Worm (Caenorhabditis elegans) whole organism, L4 larva: ENCODE data around the gene F27E5.3.

Experiments
- F44E2.7 ChIP-seq: fragments of 200-800 bp; sonication (Bioruptor generic); IDR thresholded peaks from 2 replicates; pipeline ENCODE4 v2.1.2; 2022; ENCODE audit warnings: missing genetic modification characterization, missing compliant biosample characterization
- F49E8.2 ChIP-seq: sonication (generic microtip); optimal IDR thresholded peaks from 2 replicates; lab custom pipeline; 2016; ENCODE audit warnings: missing compliant biosample characterization, mild to moderate bottlenecking, missing genetic modification characterization, borderline replicate concordance
- aha-1 ChIP-seq: fragments of 150-350 bp; peaks from one replicate; lab custom pipeline; 2014; ENCODE audit warnings: missing biosample characterization, missing genetic modification characterization
- ama-1 ChIP-seq: fragments of 150-350 bp; optimal IDR thresholded peaks from 2 replicates; lab custom pipeline; 2014; ENCODE audit warnings: inconsistent platforms, mixed read lengths
- ceh-20 ChIP-seq: fragments of 200-800 bp; sonication (Bioruptor generic); IDR thresholded peaks from 2 replicates; pipeline ENCODE4 v1.3.6; 2022; ENCODE audit warnings: missing genetic modification reagents, missing genetic modification characterization, missing compliant biosample characterization
- ceh-28 ChIP-seq: fragments of 150-350 bp; optimal IDR thresholded peaks from 2 replicates; lab custom pipeline; 2014; ENCODE audit warnings: missing biosample characterization, missing genetic modification reagents, missing genetic modification characterization
- ctbp-1 ChIP-seq: fragments of 200-800 bp; sonication (Bioruptor generic); IDR thresholded peaks from 2 replicates; pipeline ENCODE4 v1.3.6; 2022; ENCODE audit warnings: missing genetic modification reagents, missing genetic modification characterization, missing compliant biosample characterization
- daf-16 ChIP-seq, 3 experiments: sonication (generic microtip); optimal IDR thresholded peaks; 2 replicates each; lab custom pipeline; 2016 to 2017; ENCODE audit warnings: missing genetic modification characterization in 3 of 3, missing genetic modification reagents in 3 of 3, mild to moderate bottlenecking in 2 of 3, missing compliant biosample characterization in 2 of 3, missing biosample characterization in 1 of 3, moderate library complexity in 1 of 3
- dmd-8 ChIP-seq: fragments of 200-800 bp; sonication (Bioruptor generic); IDR thresholded peaks from 2 replicates; pipeline ENCODE4 v1.3.6; 2022; ENCODE audit warnings: missing genetic modification characterization, missing compliant biosample characterization
- dmd-9 ChIP-seq: fragments of 200-800 bp; sonication (Bioruptor generic); IDR thresholded peaks from 2 replicates; pipeline ENCODE4 v1.3.6; 2022; ENCODE audit warnings: missing genetic modification reagents, missing genetic modification characterization, missing compliant biosample characterization
- gei-8 ChIP-seq: fragments of 200-800 bp; sonication (Bioruptor generic); optimal IDR thresholded peaks from 2 replicates; lab custom pipeline; 2018; ENCODE audit warnings: mild to moderate bottlenecking, missing genetic modification characterization, missing compliant biosample characterization
- hif-1 ChIP-seq, 2 experiments: sonication (generic microtip); optimal IDR thresholded peaks; 2 replicates each; lab custom pipeline; 2016 to 2017; ENCODE audit warnings: missing compliant biosample characterization in 2 of 2, missing genetic modification characterization in 2 of 2, missing genetic modification reagents in 2 of 2, missing genotype in 2 of 2, mild to moderate bottlenecking in 1 of 2
- lin-15B ChIP-seq: fragments of 150-350 bp; sonication (generic microtip); optimal IDR thresholded peaks from 3 replicates; lab custom pipeline; 2014; ENCODE audit warnings: missing biosample characterization, missing genetic modification characterization
- lin-29 ChIP-seq: fragments of 200-800 bp; sonication (Bioruptor generic); IDR thresholded peaks from 2 replicates; pipeline ENCODE4 v1.3.6; 2022; ENCODE audit warnings: missing genetic modification reagents, missing genetic modification characterization, missing compliant biosample characterization
- lir-3 ChIP-seq: sonication (generic microtip); optimal IDR thresholded peaks from 2 replicates; lab custom pipeline; 2016; ENCODE audit warnings: mild to moderate bottlenecking, missing genetic modification characterization, missing compliant biosample characterization
- madf-9 ChIP-seq: fragments of 200-800 bp; sonication (Bioruptor generic); conservative IDR thresholded peaks from 2 replicates; pipeline ENCODE4 v1.3.6; 2022; ENCODE audit warnings: missing genetic modification reagents, missing genetic modification characterization, missing compliant biosample characterization
- mep-1 ChIP-seq: fragments of 150-350 bp; sonication (generic microtip); optimal IDR thresholded peaks from 3 replicates; lab custom pipeline; 2014; ENCODE audit warnings: missing biosample characterization, missing genetic modification characterization
- mxl-3 ChIP-seq: fragments of 200-800 bp; sonication (Bioruptor generic); optimal IDR thresholded peaks from 2 replicates; lab custom pipeline; 2018; ENCODE audit warnings: mild to moderate bottlenecking, missing genetic modification characterization, missing compliant biosample characterization
- nhr-102 ChIP-seq: sonication (generic microtip); optimal IDR thresholded peaks from 2 replicates; lab custom pipeline; 2016; ENCODE audit warnings: mild to moderate bottlenecking, missing genetic modification characterization, moderate library complexity, missing compliant biosample characterization
- nhr-11 ChIP-seq: fragments of 150-350 bp; optimal IDR thresholded peaks from 2 replicates; lab custom pipeline; 2014; ENCODE audit warnings: missing biosample characterization, missing genetic modification characterization
- nhr-42 ChIP-seq: fragments of 200-800 bp; sonication (Bioruptor generic); IDR thresholded peaks from 2 replicates; pipeline ENCODE4 v1.3.6; 2022; ENCODE audit warnings: missing genetic modification characterization, missing compliant biosample characterization
- pha-4 ChIP-seq, 2 experiments: fragments of 150-350 bp in 1 of 2; fragments of 200-800 bp in 1 of 2; sonication (Bioruptor generic) in 1 of 2; IDR thresholded peaks in 1 of 2; optimal IDR thresholded peaks in 1 of 2; 2 replicates each; pipeline versions ENCODE4 v1.3.6 to Lab custom; 2014 to 2022; ENCODE audit warnings: missing genetic modification characterization in 2 of 2, missing genetic modification reagents in 2 of 2, missing biosample characterization in 1 of 2, missing compliant biosample characterization in 1 of 2
- php-3 ChIP-seq: fragments of 200-800 bp; sonication (Bioruptor generic); IDR thresholded peaks from 2 replicates; pipeline ENCODE4 v1.3.6; 2022; ENCODE audit warnings: missing genetic modification reagents, missing genetic modification characterization, missing compliant biosample characterization
- rbr-2 ChIP-seq: sonication (generic microtip); optimal IDR thresholded peaks from 2 replicates; lab custom pipeline; 2016; ENCODE audit warnings: missing genotype, missing genetic modification characterization, missing compliant biosample characterization
- sdz-12 ChIP-seq: fragments of 200-800 bp; sonication (Bioruptor generic); optimal IDR thresholded peaks from 2 replicates; lab custom pipeline; 2018; ENCODE audit warnings: mild to moderate bottlenecking, missing genetic modification characterization, missing compliant biosample characterization
- snpc-1.2 ChIP-seq: fragments of 200-800 bp; sonication (Bioruptor generic); IDR thresholded peaks from 2 replicates; pipeline ENCODE4 v1.3.6; 2022; ENCODE audit warnings: missing genetic modification reagents, missing genetic modification characterization, missing compliant biosample characterization
- spr-3 ChIP-seq: fragments of 200-800 bp; sonication (Bioruptor generic); optimal IDR thresholded peaks from 2 replicates; lab custom pipeline; 2018; ENCODE audit warnings: mild to moderate bottlenecking, missing genetic modification characterization, missing compliant biosample characterization
- unc-62 ChIP-seq, 3 experiments: fragments of 150-350 bp in 1 of 3; sonication (generic microtip); optimal IDR thresholded peaks in 2 of 3; peaks in 1 of 3; 1 replicate in 1 of 3; 2 replicates in 2 of 3; lab custom pipeline; 2014 to 2017; ENCODE audit warnings: missing biosample characterization in 3 of 3, missing genetic modification characterization in 3 of 3, missing genetic modification reagents in 3 of 3, missing genotype in 1 of 3
- vab-7 ChIP-seq: fragments of 200-800 bp; sonication (Bioruptor generic); IDR thresholded peaks from 2 replicates; pipeline ENCODE4 v1.3.6; 2022; ENCODE audit warnings: missing genetic modification reagents, missing genetic modification characterization, missing compliant biosample characterization
- zfp-2 ChIP-seq: sonication (generic microtip); optimal IDR thresholded peaks from 2 replicates; lab custom pipeline; 2016; ENCODE audit warnings: mild to moderate bottlenecking, missing genetic modification characterization, missing compliant biosample characterization
- zip-2 ChIP-seq: fragments of 150-350 bp; optimal IDR thresholded peaks from 2 replicates; lab custom pipeline; 2014; ENCODE audit warnings: missing biosample characterization, missing genetic modification characterization

The F27E5.3 gene

ce11 chrII:10168905-10169782 lies 25.2 kb upstream of the F27E5.3 start, which contains the start of gene daf-19 (continued):
- peak; percentile 22; the same call in 1 of the 2 replicates for TF ChIP-seq madf-9
- no peak for TF ChIP-seq F49E8.2 (tag; lab: Kevin White, UChicago)
- no peak for TF ChIP-seq ceh-20
- peak in 1 of 2 experiments; percentile 63 for TF ChIP-seq hif-1 (tag; optimal IDR thresholded peaks at IDR 0.05; lab: Kevin White, UChicago)
- no peak for TF ChIP-seq zip-2 (tag; lab: Kevin White, UChicago)
- TF ChIP-seq rbr-2, result peak; percentile 81
- no peak for TF ChIP-seq dmd-9 (GFP tag; lab: Robert Waterston, UW)
- no peak for TF ChIP-seq vab-7 (GFP tag; lab: Robert Waterston, UW)
- peak; percentile 82 for TF ChIP-seq mep-1 (tag; lab: Kevin White, UChicago)
- no peak for TF ChIP-seq F44E2.7
- 0 out of 2 replicates have a peak, but pooled peaks have one; percentile 13 for TF ChIP-seq pha-4 (GFP tag; IDR thresholded peaks at IDR 0.05; lab: Robert Waterston, UW)
- TF ChIP-seq pha-4 (tag; optimal IDR thresholded peaks at IDR 0.05; lab: Kevin White, UChicago), result no peak
- TF ChIP-seq snpc-1.2 (GFP tag; lab: Robert Waterston, UW), result no peak
- no peak for TF ChIP-seq ctbp-1 (GFP tag; lab: Robert Waterston, UW)
- peak; percentile 40 for TF ChIP-seq mxl-3 (GFP tag; lab: Kevin White, UChicago)
- no peak for TF ChIP-seq gei-8 (GFP tag; lab: Kevin White, UChicago)
- no peak for TF ChIP-seq dmd-8 (GFP tag; lab: Robert Waterston, UW)
- TF ChIP-seq php-3 (GFP tag; lab: Robert Waterston, UW), result no peak
- TF ChIP-seq nhr-42 (GFP tag; lab: Robert Waterston, UW), result no peak
- TF ChIP-seq nhr-102 (tag; lab: Kevin White, UChicago), result no peak
- no peak for TF ChIP-seq lin-15B
- TF ChIP-seq daf-16 (GFP tag; optimal IDR thresholded peaks at IDR 0.05; lab: Kevin White, UChicago), result no peak
- peak; percentile 43 for TF ChIP-seq daf-16 (tag; optimal IDR thresholded peaks at IDR 0.05; lab: Kevin White, UChicago)
- TF ChIP-seq nhr-11, result peak; percentile 94
- no peak for TF ChIP-seq lin-29 (GFP tag; lab: Robert Waterston, UW)
- TF ChIP-seq zfp-2 (tag; lab: Kevin White, UChicago), result no peak
- no peak for TF ChIP-seq lir-3 (tag; lab: Kevin White, UChicago)

DNA sequence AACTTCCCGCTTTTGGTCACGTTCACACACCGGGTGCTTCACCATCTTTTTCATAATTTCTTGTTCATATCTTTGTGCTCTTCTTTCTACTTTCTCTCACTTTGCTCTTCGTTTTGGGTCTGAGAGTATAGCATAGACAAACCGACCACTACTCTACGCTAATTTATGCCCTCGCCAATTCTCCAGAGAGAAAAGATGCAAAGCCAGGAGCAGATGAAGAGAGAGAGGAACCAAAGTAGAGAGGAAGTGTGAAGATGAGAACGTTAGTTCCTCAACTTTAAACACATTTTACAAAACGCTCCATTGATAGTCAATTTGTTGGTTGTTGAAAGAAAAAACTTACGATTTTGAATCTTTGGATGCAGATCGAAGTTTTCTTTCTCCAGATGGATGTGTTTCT lies 23.7 kb upstream of the F27E5.3 start:
- TF ChIP-seq rbr-2, result no peak

DNA sequence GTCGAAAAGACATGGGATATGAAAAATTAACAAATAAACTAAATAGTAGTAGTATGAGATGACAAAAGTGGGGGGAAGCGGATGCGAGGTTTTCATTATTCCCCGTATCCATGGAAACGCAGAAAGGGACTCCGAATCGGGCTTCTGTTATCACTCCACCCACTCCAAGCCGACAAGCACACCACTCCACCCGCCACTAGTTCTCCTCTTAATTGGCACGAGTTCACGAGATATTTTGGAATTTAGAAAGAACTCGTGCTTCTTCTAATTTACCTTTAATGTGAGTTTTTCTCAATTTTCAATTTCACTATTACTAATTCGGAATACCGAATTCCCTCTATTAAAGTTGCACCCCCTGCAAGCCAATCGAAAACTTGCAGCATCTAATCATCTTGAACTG lies 22.4 kb upstream of the F27E5.3 start:
- peak in 1 of 2 experiments; percentile 29 for TF ChIP-seq unc-62 (GFP tag; optimal IDR thresholded peaks at IDR 0.05 in 1 of 2; lab: Kevin White, UChicago)
- no peak for TF ChIP-seq unc-62 (tag; optimal IDR thresholded peaks at IDR 0.05; lab: Kevin White, UChicago)
- no peak for TF ChIP-seq ama-1

DNA sequence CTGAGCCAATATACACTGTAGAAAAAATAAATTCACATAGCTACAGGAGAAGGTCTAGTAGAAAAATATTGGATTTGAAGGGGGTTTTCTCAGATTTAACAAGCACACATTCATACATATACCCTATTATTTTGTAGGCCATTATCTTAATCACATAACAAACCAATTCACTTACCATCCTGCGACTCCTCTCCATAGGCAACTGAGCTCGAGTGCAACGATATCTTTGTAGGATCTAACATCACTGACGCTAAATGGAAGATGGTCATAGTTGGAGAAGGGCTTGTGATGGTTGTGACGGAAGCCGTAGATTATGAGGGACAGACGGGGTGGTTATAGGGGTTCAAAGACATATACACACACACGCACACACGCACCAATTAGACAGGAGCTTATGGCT lies 20.1 kb upstream of the F27E5.3 start:
- TF ChIP-seq nhr-42 (GFP tag; lab: Robert Waterston, UW) (no peak), aha-1 (peak; percentile 66)
- TF ChIP-seq, all 104 proteins: peak for 1

DNA sequence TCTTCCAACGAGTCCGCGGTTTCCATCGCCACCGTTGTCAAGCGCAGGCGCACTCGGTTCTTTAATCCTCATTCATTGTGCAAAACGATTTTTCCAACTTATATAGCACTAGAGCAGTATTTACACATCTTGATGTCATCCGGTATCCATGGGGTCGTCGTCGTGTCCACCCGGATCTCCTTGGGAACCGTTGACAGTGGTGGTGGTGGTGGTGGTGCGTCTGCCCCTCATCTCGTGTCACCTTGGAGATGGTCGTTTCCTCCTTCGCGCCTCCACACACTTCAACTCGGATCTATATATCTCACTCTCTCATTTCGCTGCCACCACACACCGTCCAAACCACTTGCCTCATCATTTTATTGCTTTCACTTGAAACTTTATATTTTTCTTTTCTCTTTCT lies 18.8 kb upstream of the F27E5.3 start:
- TF ChIP-seq mxl-3 (GFP tag; lab: Kevin White, UChicago), result no peak
- TF ChIP-seq nhr-11, result peak; percentile 24
- TF ChIP-seq, all 104 proteins: peak for 1

DNA sequence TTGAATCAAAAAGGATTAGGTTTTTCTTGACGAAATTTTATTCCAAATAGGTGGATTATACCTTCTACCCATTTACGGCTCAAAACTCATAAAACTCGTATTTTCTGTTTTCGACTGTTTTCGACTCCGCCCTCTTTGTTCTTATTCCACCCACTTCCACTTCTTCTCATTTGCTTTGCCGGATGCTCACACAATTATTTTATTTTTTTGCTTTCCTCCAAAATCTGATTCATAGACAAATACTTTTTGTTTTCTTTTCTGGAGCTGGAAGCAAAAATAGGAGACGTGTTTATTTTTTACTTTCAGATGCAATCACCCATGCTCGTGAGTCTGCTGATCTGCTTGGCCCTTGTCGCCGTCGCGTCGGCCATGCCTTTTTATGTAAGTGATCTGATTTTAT lies 11.1 kb upstream of the F27E5.3 start, which contains the start of gene nlp-63:
Gene nlp-63 (plus strand): TSS at position 301 of the 400 bp plus-strand sequence.
- no peak for TF ChIP-seq pha-4 (GFP tag; IDR thresholded peaks at IDR 0.05; lab: Robert Waterston, UW)
- no peak for TF ChIP-seq pha-4 (tag; optimal IDR thresholded peaks at IDR 0.05; lab: Kevin White, UChicago)
- no peak for TF ChIP-seq ceh-28
- no peak for TF ChIP-seq spr-3 (GFP tag; lab: Kevin White, UChicago)
- TF ChIP-seq aha-1, result no peak
- TF ChIP-seq zfp-2 (tag; lab: Kevin White, UChicago), result no peak
- TF ChIP-seq sdz-12 (GFP tag; lab: Kevin White, UChicago), result no peak
